Worm (Caenorhabditis elegans) whole organism, L4/young adult: ENCODE results near the gene ZK666.12.

Source experiments
- W03F9.2 ChIP-seq: fragments of 150-350 bp; optimal IDR thresholded peaks from 2 replicates; lab custom pipeline; 2014; ENCODE audit warnings: missing biosample characterization, missing genetic modification characterization
- dao-5 ChIP-seq: sonication (generic microtip); optimal IDR thresholded peaks from 2 replicates; lab custom pipeline; 2016; ENCODE audit warnings: missing genotype, missing genetic modification characterization, moderate library complexity, missing compliant biosample characterization
- him-1 ChIP-seq: sonication (generic microtip); optimal IDR thresholded peaks from 2 replicates; lab custom pipeline; 2016; ENCODE audit warnings: missing genotype, missing genetic modification reagents, missing genetic modification characterization, missing compliant biosample characterization

The ZK666.12 gene

DNA sequence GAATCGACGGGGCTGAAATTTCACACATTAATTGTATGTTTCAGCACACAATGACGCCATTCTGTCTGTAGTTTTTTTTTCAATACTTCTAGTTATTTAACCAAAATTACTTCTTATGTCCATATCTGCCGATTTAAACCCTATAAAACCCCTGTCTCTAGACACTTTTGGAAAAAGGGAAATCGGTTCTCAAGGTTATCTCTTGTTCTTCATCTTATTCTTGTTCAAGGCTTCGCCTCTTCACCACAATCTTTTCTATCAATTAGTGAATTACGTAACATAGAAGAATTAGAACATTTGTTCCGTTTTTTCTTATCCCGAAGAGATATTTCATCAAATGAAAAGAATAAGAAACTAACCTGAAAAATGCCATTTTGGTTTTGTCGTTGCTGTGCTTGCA, 4.7 kb downstream of the ZK666.12 start:
- TF ChIP-seq dao-5 (no peak), W03F9.2 (tag; lab: Kevin White, UChicago) (no peak), him-1 (tag; lab: Kevin White, UChicago) (no peak)

DNA sequence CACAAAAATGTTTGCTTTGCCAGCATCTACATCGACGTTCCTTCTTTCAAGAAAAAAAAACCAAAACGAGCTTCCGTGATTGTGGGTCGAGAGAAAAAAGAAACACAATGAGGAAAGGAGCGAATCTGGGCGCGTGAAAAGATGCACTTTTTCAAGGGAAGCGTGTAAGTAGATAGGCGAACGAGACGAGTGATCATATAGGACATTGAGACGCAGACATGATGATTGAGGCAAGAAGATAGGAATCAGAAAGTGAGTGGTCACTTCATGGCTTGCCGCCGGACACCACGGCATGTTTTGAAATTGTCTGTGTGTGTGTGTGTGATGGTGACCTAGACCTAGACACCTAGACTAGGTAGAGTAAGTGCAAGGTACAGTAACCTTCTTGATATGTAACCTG, 5.6 kb downstream of the ZK666.12 start:
- TF ChIP-seq W03F9.2 (tag; lab: Kevin White, UChicago) (no peak), him-1 (tag; lab: Kevin White, UChicago) (no peak), dao-5 (no peak)

DNA sequence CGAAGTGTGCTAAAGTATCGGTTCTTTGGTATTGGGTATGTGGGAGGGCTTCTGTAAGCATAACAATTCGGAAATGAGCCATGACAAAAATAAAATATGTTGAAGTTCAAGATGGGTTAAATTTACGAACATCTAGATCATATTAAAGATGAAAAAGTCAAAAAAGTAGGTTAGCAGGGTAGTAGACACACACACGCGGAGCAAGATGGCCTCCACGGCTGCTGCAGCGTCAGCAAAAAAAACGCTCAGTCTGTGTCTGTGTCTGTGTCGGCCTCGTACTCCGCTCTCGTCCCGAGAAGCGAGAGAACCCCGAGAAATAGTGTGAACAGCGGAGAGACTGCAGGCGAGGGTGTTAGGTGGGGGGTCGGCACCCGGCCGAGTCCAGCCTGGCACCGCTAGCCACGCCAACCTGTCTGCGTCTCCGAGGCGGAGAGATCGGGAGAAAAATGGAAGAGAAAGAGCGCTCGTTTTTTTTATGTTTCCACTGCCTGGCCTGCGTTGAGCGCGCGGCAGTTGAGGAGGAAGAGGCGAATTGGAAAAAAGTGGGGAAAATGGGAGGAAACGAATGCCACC, 6.6 kb downstream of the ZK666.12 start, which contains the start of gene myrf-1:
Gene myrf-1, minus strand, starts transcription at position 51 of the 573 bp plus-strand sequence.
- TF ChIP-seq dao-5 (peak; percentile 56), him-1 (tag; lab: Kevin White, UChicago) (peak; percentile 63), W03F9.2 (tag; lab: Kevin White, UChicago) (peak; percentile 52)

DNA sequence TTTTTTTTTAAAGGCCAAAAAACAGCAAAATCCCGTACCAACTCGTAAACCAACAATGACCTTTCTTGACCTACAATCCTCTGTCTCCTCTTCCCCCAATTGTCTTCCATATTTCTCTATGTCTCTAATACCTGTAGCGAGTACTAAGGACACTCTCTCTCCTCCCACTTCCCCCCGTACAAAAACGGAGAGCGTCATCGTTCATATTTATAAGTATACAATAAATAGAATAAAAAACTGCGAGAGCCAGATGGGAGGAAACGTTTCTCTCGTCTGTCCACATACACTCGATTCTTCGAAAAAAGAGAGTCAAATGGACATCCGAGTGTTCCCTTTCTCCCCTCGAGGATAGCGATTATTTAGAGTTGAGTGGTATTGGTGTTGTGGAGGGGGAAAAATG, 8.7 kb downstream of the ZK666.12 start:
- TF ChIP-seq him-1 (tag; lab: Kevin White, UChicago) (no peak), W03F9.2 (tag; lab: Kevin White, UChicago) (no peak), dao-5 (no peak)

DNA sequence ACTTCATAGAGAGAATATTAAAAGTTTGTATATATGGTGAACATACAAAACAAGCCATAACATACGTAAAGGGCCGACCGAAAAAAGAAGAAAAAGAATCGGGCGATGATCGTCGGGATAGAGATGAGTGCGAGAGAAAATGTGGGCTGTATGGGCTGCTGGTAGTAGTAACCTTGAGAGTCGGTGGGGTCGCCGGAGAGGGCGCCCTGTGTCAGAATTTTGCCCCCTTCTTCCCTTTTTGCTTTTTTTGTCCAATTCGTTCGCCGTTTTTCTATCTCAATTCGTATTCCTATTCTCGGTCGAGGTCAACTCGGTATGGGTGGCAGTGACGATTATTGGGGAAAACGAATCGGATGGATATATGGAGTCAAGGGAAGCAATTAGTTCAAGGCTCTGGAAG, 9.9 kb downstream of the ZK666.12 start:
- no peak for TF ChIP-seq W03F9.2 (tag; lab: Kevin White, UChicago)
- TF ChIP-seq dao-5: no peak
- TF ChIP-seq him-1 (tag; lab: Kevin White, UChicago): no peak

DNA sequence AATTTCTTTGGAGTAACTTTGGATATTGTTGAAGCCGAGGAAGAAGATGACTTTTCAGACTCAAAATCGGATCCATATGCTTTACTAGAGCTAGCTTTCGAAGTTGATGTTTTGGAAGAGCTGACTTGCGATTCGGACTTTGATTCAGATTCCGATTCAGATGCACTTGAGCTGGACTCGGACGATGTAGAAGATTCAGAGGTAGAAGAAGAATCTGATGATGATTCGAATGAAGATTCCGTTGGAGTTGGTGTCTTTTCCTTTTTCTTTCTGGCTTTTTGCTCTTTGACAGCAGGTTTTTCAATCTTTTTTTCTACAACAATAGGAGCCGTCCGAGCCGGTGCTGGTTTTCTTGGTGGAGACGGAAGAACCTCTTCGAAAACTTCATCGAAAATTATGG, 11.9 kb downstream of the ZK666.12 start:
- TF ChIP-seq him-1 (tag; lab: Kevin White, UChicago) (no peak), W03F9.2 (tag; lab: Kevin White, UChicago) (no peak)

DNA sequence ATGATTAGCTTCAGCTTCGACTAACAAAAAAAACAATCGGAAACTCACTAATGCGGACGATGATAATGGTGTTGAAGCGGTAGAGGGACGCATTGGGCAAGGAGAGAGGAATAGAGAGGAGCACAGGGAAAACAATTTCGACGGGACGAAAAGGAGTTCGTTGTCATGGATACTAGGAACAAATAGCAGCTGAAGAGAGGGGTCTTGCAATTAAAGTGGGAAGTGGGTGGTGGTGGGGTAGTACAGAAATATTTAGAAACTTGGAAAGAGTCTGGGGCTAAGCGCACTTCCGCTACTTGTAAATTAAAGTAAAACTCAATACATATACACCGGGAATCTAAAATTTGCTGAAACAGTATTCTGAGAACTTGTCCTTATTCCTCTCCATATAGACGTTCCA, 13.7 kb downstream of the ZK666.12 start, which contains the start of gene F59B10.2:
Gene F59B10.2, minus strand, starts transcription at position 101 of the 400 bp plus-strand sequence.
- TF ChIP-seq him-1 (tag; lab: Kevin White, UChicago): no peak

DNA sequence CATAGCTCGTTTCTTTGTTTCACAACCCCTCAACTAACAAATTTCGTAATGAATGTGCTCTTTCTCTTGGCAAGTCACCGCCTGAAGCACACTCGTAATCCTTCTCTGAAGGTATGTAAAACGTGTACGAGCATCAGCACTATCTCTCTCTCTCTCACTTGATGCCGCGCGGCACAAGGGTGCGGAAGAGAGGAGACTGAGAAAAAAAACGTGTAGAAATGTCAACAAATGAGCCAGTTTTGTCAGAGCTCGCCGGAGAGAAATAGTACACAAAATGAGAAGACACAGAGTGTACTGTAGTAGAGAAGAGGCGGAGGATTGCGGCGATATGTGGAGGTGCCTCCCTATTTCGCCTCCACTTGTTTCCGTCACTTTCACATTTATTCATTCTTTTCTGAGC, 14.2 kb downstream of the ZK666.12 start, which contains the start of gene F59B10.3:
Gene F59B10.3, plus strand, starts transcription at position 301 of the 400 bp plus-strand sequence.
- TF ChIP-seq him-1 (tag; lab: Kevin White, UChicago): no peak
- TF ChIP-seq dao-5: no peak
- no peak for TF ChIP-seq W03F9.2 (tag; lab: Kevin White, UChicago)

DNA sequence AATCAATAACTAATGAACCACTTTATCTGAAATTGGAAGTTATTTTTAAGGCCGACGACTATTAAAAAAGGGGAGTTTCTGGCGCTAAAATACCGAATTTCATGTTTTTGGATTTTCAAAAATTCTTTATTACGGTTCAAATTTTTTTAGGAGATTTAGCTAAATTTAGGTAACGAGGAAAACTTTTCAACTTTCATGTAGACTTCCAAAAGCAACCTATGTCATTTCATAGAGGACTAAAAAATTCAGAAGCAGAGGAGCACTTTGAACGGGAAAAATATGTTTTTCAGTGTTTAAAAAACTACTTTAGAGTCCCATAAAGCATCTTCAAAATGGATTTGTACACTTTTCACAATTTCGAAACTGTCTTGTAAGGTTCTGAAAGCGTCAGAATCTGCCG, 17.4 kb downstream of the ZK666.12 start:
- TF ChIP-seq W03F9.2 (tag; lab: Kevin White, UChicago) (no peak), him-1 (tag; lab: Kevin White, UChicago) (no peak), dao-5 (no peak)

DNA sequence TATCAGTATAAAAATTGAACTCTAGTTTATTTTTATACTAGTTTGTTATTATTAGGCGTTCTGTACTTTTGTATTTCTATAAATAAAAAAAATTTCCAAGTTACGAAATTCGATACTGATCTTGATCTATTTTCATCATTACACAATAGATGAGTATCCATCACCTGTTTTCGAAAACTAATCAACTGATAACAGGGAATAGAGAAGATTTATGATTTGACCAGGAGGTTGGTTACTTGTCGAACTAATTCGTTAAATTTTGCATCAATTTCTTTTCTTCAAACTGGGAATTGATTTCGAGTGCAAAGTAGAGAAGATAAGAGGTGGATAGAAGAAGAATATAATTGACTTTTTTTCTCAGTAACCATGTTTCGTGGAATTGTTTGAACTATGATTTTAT, 19.4 kb downstream of the ZK666.12 start:
- TF ChIP-seq W03F9.2 (tag; lab: Kevin White, UChicago): no peak

DNA sequence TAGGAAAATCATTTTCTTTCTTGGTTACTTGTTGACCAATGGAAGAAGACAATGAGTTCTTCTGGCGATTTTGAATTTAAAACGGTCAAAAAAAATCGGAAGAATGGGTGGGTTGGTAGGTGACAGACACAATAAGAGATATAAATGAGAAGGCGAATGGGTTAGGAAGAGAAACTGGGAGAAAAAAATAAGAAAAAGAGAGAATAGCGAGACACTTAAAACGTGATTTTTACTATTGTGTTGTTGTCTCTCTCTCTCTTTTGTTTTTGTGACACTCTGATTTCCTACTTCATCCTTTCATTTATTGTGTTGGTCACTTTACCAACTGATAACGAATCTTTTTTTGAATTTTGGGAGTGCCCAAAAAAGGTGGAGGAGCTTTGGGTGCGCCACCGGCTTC, 20.4 kb downstream of the ZK666.12 start:
- no peak for TF ChIP-seq W03F9.2 (tag; lab: Kevin White, UChicago)
- TF ChIP-seq him-1 (tag; lab: Kevin White, UChicago): no peak
- TF ChIP-seq dao-5: no peak

DNA sequence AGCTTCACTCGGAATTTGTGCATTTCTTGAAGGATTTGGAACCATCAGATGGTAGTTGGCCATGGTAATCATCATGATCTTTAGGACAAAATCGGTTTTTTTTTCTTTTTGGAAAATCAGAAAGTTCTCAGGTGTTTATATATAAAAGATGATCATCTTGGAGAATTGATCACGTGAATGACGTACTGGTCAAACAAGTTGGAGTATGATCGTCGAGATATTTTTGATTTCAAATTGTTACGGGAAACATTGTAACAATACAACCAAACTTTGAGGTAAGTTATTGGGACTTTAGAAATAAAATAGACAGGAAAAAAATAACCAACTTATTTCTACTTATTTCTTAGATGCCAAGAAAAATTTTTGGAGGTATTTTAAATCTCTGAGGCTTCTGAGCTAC, 23.0 kb downstream of the ZK666.12 start, which contains the start of gene F59B10.4:
Gene F59B10.4, minus strand, starts transcription at position 101 of the 400 bp plus-strand sequence.
- TF ChIP-seq W03F9.2 (tag; lab: Kevin White, UChicago): no peak
- TF ChIP-seq him-1 (tag; lab: Kevin White, UChicago): no peak
- TF ChIP-seq dao-5: no peak

DNA sequence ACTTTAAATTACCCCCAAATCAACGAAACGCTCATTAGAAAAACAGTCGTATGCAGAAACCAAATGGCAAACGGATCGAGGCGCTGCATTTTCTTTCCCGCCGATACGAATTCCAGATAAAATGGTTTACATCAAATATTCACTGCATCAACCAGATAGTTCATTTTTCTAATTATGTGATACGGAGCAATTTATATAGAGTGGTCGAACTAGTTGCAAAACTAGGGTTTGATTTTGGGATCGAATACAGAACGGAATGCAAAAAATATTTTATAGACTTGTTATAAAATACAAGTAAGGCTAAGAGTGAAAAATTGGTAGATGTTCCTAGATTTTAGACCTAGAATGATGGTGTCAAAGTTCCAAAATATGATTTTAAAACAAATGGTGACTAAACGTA, 23.9 kb downstream of the ZK666.12 start:
- no peak for TF ChIP-seq W03F9.2 (tag; lab: Kevin White, UChicago)
- TF ChIP-seq dao-5: no peak
- TF ChIP-seq him-1 (tag; lab: Kevin White, UChicago): no peak

DNA sequence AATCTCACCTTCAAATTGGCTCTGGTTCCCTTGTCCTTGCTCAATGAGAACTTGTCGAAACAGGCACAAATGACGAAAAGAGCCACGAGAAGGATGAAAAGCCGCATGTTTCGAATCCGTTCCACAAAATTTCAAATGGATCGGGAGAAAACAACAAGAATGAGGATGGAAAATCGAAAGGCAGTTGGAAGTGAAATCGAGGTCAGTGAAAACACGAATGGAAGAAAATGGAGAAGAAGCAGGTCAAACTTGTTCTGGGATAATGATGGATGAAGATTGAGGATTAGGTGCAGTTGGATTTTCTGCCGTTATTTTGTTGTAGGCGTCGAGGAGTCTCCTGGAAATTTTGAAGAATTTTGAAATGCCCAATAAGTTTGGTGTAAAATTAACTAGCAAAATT, 27.0 kb downstream of the ZK666.12 start:
- no peak for TF ChIP-seq him-1 (tag; lab: Kevin White, UChicago)

DNA sequence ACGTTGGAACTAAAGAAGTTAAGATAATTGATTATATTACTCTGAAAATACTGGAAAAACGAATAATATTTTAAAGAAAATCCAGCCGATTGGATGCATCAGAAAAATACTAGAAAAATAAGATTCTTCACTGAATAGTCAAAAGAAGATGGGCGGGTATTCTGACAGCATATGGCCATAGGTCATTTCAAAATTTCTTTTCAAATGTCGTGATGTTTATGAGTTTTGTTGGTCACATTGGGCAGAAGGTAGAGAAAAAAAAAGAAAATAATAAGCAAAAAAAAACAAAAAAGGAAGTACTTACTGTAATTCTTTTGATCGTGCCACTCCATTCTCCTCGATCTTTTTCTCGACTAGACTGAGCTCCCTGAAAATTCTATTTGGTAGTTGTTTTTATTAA, 27.6 kb downstream of the ZK666.12 start, which contains the start of gene F59B10.5:
Gene F59B10.5, minus strand, starts transcription at position 101 of the 400 bp plus-strand sequence.
- TF ChIP-seq him-1 (tag; lab: Kevin White, UChicago) (no peak), W03F9.2 (tag; lab: Kevin White, UChicago) (no peak), dao-5 (no peak)
